Fruit fly (Drosophila melanogaster): ENCODE data around the gene Obp22a.

The Obp22a gene

dm6 chr2L:2008980-2009954 is 17.3 kb upstream of the Obp22a start, which contains the start of gene CG4238:
CG4238 (plus strand) TSS chr2L:2009859.
- TF ChIP-seq Hr4 (GFP tag; optimal IDR thresholded peaks at IDR 0.05) = no peak
- TF ChIP-seq Sox14 (GFP tag; optimal IDR thresholded peaks at IDR 0.05) = peak; percentile 5
- TF ChIP-seq CG1621 (tag; optimal IDR thresholded peaks at IDR 0.05) = peak; percentile 100
- TF ChIP-seq Hr39 (GFP tag; optimal IDR thresholded peaks at IDR 0.05) = no peak
- TF ChIP-seq CG9139 (GFP tag; optimal IDR thresholded peaks at IDR 0.05) = no peak
- TF ChIP-seq Blimp-1 (GFP tag; optimal IDR thresholded peaks at IDR 0.05) = no peak
- TF ChIP-seq acj6 (GFP tag; optimal IDR thresholded peaks at IDR 0.05) = no peak
- peak; percentile 97 for TF ChIP-seq achi (GFP tag; optimal IDR thresholded peaks at IDR 0.05)
- no peak for TF ChIP-seq CG3032 (tag; optimal IDR thresholded peaks at IDR 0.05)
- no peak for TF ChIP-seq Eip78C (GFP tag)
- no peak for TF ChIP-seq spab (GFP tag; optimal IDR thresholded peaks at IDR 0.05)
- TF ChIP-seq esn (GFP tag; optimal IDR thresholded peaks at IDR 0.05) = no peak
- TF ChIP-seq cyc (GFP tag; optimal IDR thresholded peaks at IDR 0.05) = no peak
- TF ChIP-seq CG10669 (GFP tag; optimal IDR thresholded peaks at IDR 0.05) = no peak
- TF ChIP-seq CG15336 (GFP tag; IDR thresholded peaks at IDR 0.05) = peak; percentile 9; the same call in 1 of the 2 replicates
- TF ChIP-seq CG6808 (GFP tag; optimal IDR thresholded peaks at IDR 0.05) = peak; percentile 6
- no peak for TF ChIP-seq CG8632 (GFP tag; optimal IDR thresholded peaks at IDR 0.05)
- TF ChIP-seq dsx (GFP tag; optimal IDR thresholded peaks at IDR 0.05; ENCODE audit: poor library complexity, severe bottlenecking) = peak; percentile 58
- no peak for TF ChIP-seq topi (GFP tag; optimal IDR thresholded peaks at IDR 0.05)
- no peak for TF ChIP-seq CG3919 (GFP tag; optimal IDR thresholded peaks at IDR 0.05)
- TF ChIP-seq CG6163 (GFP tag; IDR thresholded peaks at IDR 0.05) = no peak
- no peak for TF ChIP-seq Eip75B (GFP tag; optimal IDR thresholded peaks at IDR 0.05)
- peak; percentile 64 for TF ChIP-seq svp (GFP tag)
- no peak for TF ChIP-seq CG34406 (GFP tag; optimal IDR thresholded peaks at IDR 0.05)
- TF ChIP-seq dac (GFP tag; optimal IDR thresholded peaks at IDR 0.05) = no peak
- TF ChIP-seq CG4318 (GFP tag; optimal IDR thresholded peaks at IDR 0.05) = no peak
- peak; percentile 6 for TF ChIP-seq Eip93F (GFP tag; optimal IDR thresholded peaks at IDR 0.05)
- TF ChIP-seq CG6276 (GFP tag; optimal IDR thresholded peaks at IDR 0.05) = no peak
- TF ChIP-seq CG7368 (GFP tag; optimal IDR thresholded peaks at IDR 0.05) = no peak
- TF ChIP-seq Sox102F (GFP tag; optimal IDR thresholded peaks at IDR 0.05) = no peak
- no peak for TF ChIP-seq CG32006 (GFP tag; optimal IDR thresholded peaks at IDR 0.05)
- no peak for TF ChIP-seq fd85E (GFP tag; optimal IDR thresholded peaks at IDR 0.05)
- TF ChIP-seq Lpt (GFP tag; optimal IDR thresholded peaks at IDR 0.05) = no peak
- no peak for TF ChIP-seq ss (GFP tag; optimal IDR thresholded peaks at IDR 0.05)

- TF ChIP-seq CG11762 (GFP tag; optimal IDR thresholded peaks at IDR 0.05; ENCODE audit: insufficient read depth) = no peak
- no peak for TF ChIP-seq topi (GFP tag; optimal IDR thresholded peaks at IDR 0.05)
- TF ChIP-seq Ets96B (tag; optimal IDR thresholded peaks at IDR 0.05) = no peak
- no peak for TF ChIP-seq OdsH (GFP tag; optimal IDR thresholded peaks at IDR 0.05)
- TF ChIP-seq svp (GFP tag) = no peak
- TF ChIP-seq CG6163 (GFP tag; IDR thresholded peaks at IDR 0.05) = no peak
- no peak for TF ChIP-seq CG4318 (GFP tag; optimal IDR thresholded peaks at IDR 0.05)
- TF ChIP-seq CG7368 (GFP tag; optimal IDR thresholded peaks at IDR 0.05) = no peak
These were observed 16.2 kb upstream of the Obp22a start, which contains the start of gene Nplp4 for dm6 chr2L:2008114-2008513. Nplp4 (plus strand) TSS chr2L:2008414.

- no peak for TF ChIP-seq CG6808 (GFP tag; optimal IDR thresholded peaks at IDR 0.05)
- no peak for TF ChIP-seq salr (GFP tag; optimal IDR thresholded peaks at IDR 0.05)
- TF ChIP-seq cyc (GFP tag; optimal IDR thresholded peaks at IDR 0.05) = no peak
- no peak for TF ChIP-seq CG3919 (GFP tag; optimal IDR thresholded peaks at IDR 0.05)
- TF ChIP-seq Eip78C (GFP tag) = no peak
- TF ChIP-seq Sox14 (GFP tag; optimal IDR thresholded peaks at IDR 0.05) = no peak
- no peak for TF ChIP-seq CG11294 (GFP tag; IDR thresholded peaks at IDR 0.05)
- TF ChIP-seq OdsH (GFP tag; optimal IDR thresholded peaks at IDR 0.05) = no peak
- no peak for TF ChIP-seq CG10669 (GFP tag; optimal IDR thresholded peaks at IDR 0.05)
- no peak for TF ChIP-seq Eip75B (GFP tag; optimal IDR thresholded peaks at IDR 0.05)
These were observed 15.1 kb upstream of the Obp22a start, which contains the start of gene CG15353 for dm6 chr2L:2007093-2007492. CG15353 (minus strand) TSS chr2L:2007193.
